Worm (Caenorhabditis elegans): Measurements from ENCODE around the gene tomm-20.

The tomm-20 gene

ce11 chrV:12317894-12318553 is 25.2 kb downstream of the tomm-20 start, which contains the start of the genes R04F11.5 and R04F11.2 (continued):
- TF ChIP-seq egl-18 (GFP tag; IDR thresholded peaks at IDR 0.05) (no peak), ZK185.1 (tag; optimal IDR thresholded peaks at IDR 0.05; ENCODE audit: poor library complexity, severe bottlenecking) (peak; percentile 44), F57C9.4 (tag; optimal IDR thresholded peaks at IDR 0.05) (no peak), xnd-1 (tag; optimal IDR thresholded peaks at IDR 0.05) (peak; percentile 40), lsy-27 (tag; optimal IDR thresholded peaks at IDR 0.05; ENCODE audit: borderline replicate concordance, insufficient read depth) (peak; percentile 32), snpc-4 (GFP tag; optimal IDR thresholded peaks at IDR 0.05) (no peak), snpc-4 (tag; optimal IDR thresholded peaks at IDR 0.05) (peak; percentile 31 to 66 (median 38)), mcd-1 (GFP tag; IDR thresholded peaks at IDR 0.05) (peak; percentile 64), F49E8.2 (tag; optimal IDR thresholded peaks at IDR 0.05; ENCODE audit: insufficient read depth) (peak; percentile 64), pbrm-1 (GFP tag; IDR thresholded peaks at IDR 0.05) (peak; percentile 47; the same call in 1 of the 2 replicates), ama-1 (optimal IDR thresholded peaks at IDR 0.05) (no peak), ama-1 (GFP tag; optimal IDR thresholded peaks at IDR 0.05) (no peak), lin-54 (GFP tag; optimal IDR thresholded peaks at IDR 0.05) (peak; percentile 77), cebp-2 (GFP tag; IDR thresholded peaks at IDR 0.05) (no peak), lin-35 (GFP tag; optimal IDR thresholded peaks at IDR 0.05) (peak; percentile 10 to 81 (median 15)), snpc-1.3 (tag; optimal IDR thresholded peaks at IDR 0.05; ENCODE audit: insufficient read depth) (peak; percentile 83), madf-6 (GFP tag; IDR thresholded peaks at IDR 0.05) (peak; percentile 88), ztf-18 (tag; optimal IDR thresholded peaks at IDR 0.05) (peak; percentile 83), madf-8 (GFP tag; conservative IDR thresholded peaks at IDR 0.05) (peak; percentile 67), hmg-20 (GFP tag; IDR thresholded peaks at IDR 0.05) (no peak), Y53F4B.3 (GFP tag; IDR thresholded peaks at IDR 0.05) (no peak)

DNA sequence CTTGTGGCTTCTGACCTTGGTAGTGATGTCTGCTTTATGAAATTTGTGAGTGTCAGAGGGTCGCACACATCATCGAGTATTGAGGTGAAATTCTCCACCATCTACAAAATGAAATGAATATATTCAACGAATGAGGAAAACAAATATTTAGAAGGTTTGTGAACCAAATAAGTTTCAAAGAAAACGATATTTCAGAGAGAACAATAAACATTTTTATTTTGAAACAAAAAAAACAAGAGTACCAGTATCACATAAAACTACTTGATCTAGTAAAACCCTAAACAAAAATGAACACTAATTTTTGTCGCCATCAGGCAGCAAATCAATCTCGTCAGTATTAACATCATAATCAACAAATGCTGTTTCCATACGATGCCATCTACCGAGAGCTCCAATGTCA is 26.2 kb downstream of the tomm-20 start, which contains the start of gene R04F11.3:
Gene R04F11.3 (minus strand): TSS at position 101 of the 400 bp plus-strand sequence.
- TF ChIP-seq F10E7.11 (tag; optimal IDR thresholded peaks at IDR 0.05) (no peak), nhr-90 (tag; optimal IDR thresholded peaks at IDR 0.05) (no peak), nhr-120 (GFP tag; IDR thresholded peaks at IDR 0.05) (no peak), hlh-26 (GFP tag; conservative IDR thresholded peaks at IDR 0.05) (no peak), sptf-2 (GFP tag; optimal IDR thresholded peaks at IDR 0.05) (no peak)

- no peak for TF ChIP-seq ztf-28 (GFP tag; IDR thresholded peaks at IDR 0.05)
- TF ChIP-seq Y79H2A.3 (GFP tag; conservative IDR thresholded peaks at IDR 0.05), result no peak
Measured at ce11 chrV:12316076-12316475, 27.2 kb downstream of the tomm-20 start.

DNA sequence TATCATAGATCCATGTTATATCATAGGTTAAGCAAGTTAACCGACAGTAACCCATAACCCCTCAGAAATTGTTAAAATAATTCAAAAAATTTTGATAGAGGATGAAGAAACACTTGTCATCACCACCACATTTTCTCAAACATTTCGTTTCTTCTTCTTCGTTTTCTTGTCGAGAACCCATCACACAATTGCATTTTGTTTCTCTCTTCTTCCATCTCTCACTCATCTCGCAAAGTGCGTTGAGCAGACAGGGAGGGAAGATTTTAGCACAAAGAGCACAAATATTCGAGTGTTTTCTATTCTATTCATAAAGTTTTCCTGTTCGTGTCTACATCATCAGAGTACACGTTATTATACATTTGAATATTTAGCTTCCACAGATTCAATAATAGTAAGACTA is 28.9 kb downstream of the tomm-20 start:
- TF ChIP-seq ceh-27 (GFP tag; optimal IDR thresholded peaks at IDR 0.05), result peak; percentile 48
- TF ChIP-seq snpc-1.3 (tag; optimal IDR thresholded peaks at IDR 0.05; ENCODE audit: insufficient read depth), result peak; percentile 32
- TF ChIP-seq madf-6 (GFP tag; IDR thresholded peaks at IDR 0.05), result 0 out of 2 replicates have a peak, but pooled peaks have one; percentile 7
- peak; percentile 67 for TF ChIP-seq hsf-1 (GFP tag; IDR thresholded peaks at IDR 0.05)
- TF ChIP-seq nfyb-1 (GFP tag; IDR thresholded peaks at IDR 0.05), result 0 out of 2 replicates have a peak, but pooled peaks have one; percentile 44
- TF ChIP-seq ekl-4 (GFP tag; IDR thresholded peaks at IDR 0.05), result peak; percentile 62; the same call in 1 of the 2 replicates
- TF ChIP-seq ccch-3 (GFP tag; optimal IDR thresholded peaks at IDR 0.05), result no peak
- no peak for TF ChIP-seq nhr-90 (tag; optimal IDR thresholded peaks at IDR 0.05)
- 0 out of 2 replicates have a peak, but pooled peaks have one; percentile 10 for TF ChIP-seq B0336.3 (GFP tag; IDR thresholded peaks at IDR 0.05)
- TF ChIP-seq attf-3 (GFP tag; conservative IDR thresholded peaks at IDR 0.05), result peak; percentile 43; the same call in 1 of the 2 replicates
- no peak for TF ChIP-seq ztf-25 (GFP tag; IDR thresholded peaks at IDR 0.05)
- TF ChIP-seq dox-1 (GFP tag; IDR thresholded peaks at IDR 0.05), result no peak
